Worm (Caenorhabditis elegans): ENCODE data around the gene srj-21.

Gene srj-21

DNA sequence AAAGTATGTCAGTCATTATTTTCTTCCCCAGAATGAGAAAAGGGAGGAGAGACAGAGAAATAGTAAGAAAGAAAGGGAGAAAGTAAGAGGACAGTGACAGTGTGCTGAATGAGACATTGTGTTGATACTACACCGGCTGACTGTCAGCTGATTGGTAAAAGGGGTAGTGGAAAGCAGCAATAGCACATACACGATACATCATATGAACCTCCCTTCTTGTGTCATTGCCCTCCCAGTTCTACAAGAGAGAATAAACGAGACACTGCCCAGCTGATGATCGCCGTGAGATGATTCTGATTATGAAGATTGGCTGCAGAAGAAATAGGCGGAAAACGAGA lies 25.3 kb upstream of the srj-21 start:
- peak; percentile 21 for TF ChIP-seq unc-55 (GFP tag; optimal IDR thresholded peaks at IDR 0.05)
- TF ChIP-seq dve-1 (tag; optimal IDR thresholded peaks at IDR 0.05), result peak; percentile 23
- TF ChIP-seq ceh-30 (tag; optimal IDR thresholded peaks at IDR 0.05), result no peak
- peak; percentile 26 for TF ChIP-seq nfya-1 (tag; optimal IDR thresholded peaks at IDR 0.05)
- TF ChIP-seq ceh-34 (tag; optimal IDR thresholded peaks at IDR 0.05), result no peak
- no peak for TF ChIP-seq Y22D7AL.16 (tag; optimal IDR thresholded peaks at IDR 0.05)
- TF ChIP-seq hlh-30 (tag; optimal IDR thresholded peaks at IDR 0.05; ENCODE audit: insufficient read depth), result peak; percentile 94
- no peak for TF ChIP-seq lim-6 (tag; optimal IDR thresholded peaks at IDR 0.05)
- TF ChIP-seq T23F11.4 (GFP tag; optimal IDR thresholded peaks at IDR 0.05), result no peak
- no peak for TF ChIP-seq ceh-19 (GFP tag; optimal IDR thresholded peaks at IDR 0.05)
- no peak for TF ChIP-seq unc-3 (GFP tag; conservative IDR thresholded peaks at IDR 0.05)
- TF ChIP-seq unc-3 (tag; optimal IDR thresholded peaks at IDR 0.05), result no peak
- TF ChIP-seq nhr-232 (tag; optimal IDR thresholded peaks at IDR 0.05), result no peak
- TF ChIP-seq ztf-16 (tag; optimal IDR thresholded peaks at IDR 0.05), result no peak
- no peak for TF ChIP-seq ama-1 (optimal IDR thresholded peaks at IDR 0.05)
- no peak for TF ChIP-seq ttx-3 (tag; optimal IDR thresholded peaks at IDR 0.05)
- no peak for TF ChIP-seq hlh-6 (tag; optimal IDR thresholded peaks at IDR 0.05)
- TF ChIP-seq fkh-10 (GFP tag; optimal IDR thresholded peaks at IDR 0.05), result no peak
- TF ChIP-seq ceh-31 (tag; optimal IDR thresholded peaks at IDR 0.05), result no peak
- TF ChIP-seq hlh-8 (tag; optimal IDR thresholded peaks at IDR 0.05), result no peak
- TF ChIP-seq ceh-14 (tag; optimal IDR thresholded peaks at IDR 0.05), result no peak

DNA sequence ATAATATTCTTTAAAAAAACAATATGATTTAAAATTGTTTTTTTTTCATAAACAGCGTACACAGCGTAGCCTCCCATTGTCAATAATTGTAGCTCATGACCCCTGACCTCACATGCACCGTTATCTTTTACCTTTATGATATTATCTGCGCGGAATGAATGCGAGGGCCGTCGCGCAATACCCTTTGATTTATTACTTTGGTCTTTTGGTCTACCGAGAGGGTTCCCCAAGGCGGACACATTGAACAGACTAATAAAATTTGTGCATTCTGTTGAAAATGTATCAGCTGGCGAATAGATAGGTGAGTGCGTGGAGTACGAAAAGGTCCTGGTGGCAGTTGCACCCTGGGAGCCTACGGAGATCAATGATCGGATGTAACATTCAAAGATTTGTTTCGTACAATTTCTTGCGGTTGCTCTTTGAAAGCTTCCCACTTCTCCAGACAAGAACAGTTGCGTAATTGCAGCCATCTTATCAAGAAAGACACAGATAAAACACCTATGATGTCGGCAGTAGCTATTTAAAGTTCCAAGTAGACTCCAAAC lies 24.8 kb upstream of the srj-21 start:
- TF ChIP-seq unc-55 (GFP tag; optimal IDR thresholded peaks at IDR 0.05) (peak; percentile 78), T23F11.4 (GFP tag; optimal IDR thresholded peaks at IDR 0.05) (no peak), elt-2 (tag; optimal IDR thresholded peaks at IDR 0.05) (peak; percentile 54), rnt-1 (tag; optimal IDR thresholded peaks at IDR 0.05) (peak; percentile 54)

DNA sequence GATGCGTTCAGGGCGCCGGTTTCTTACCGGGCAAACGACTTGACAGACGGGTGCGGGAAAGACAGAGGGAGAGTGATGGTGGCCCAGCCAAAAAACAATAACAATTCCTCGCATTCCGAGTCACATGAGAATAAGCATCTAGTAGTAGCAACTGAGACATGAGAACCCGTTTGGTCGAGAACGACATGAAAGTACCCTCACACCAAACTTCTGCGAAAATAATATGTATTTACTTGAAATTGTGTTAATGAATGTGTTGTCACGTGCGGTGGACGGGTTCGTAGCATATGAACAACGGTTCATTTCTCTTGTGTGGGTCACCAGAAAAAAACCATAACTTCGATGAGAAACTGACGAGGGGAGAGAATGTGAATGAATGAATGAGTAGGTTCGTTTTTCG lies 24.3 kb upstream of the srj-21 start:
- TF ChIP-seq ceh-30 (tag; optimal IDR thresholded peaks at IDR 0.05), result no peak
- TF ChIP-seq unc-55 (GFP tag; optimal IDR thresholded peaks at IDR 0.05), result no peak
- no peak for TF ChIP-seq tbx-7 (tag; optimal IDR thresholded peaks at IDR 0.05)
- no peak for TF ChIP-seq pha-2 (tag; optimal IDR thresholded peaks at IDR 0.05)
- TF ChIP-seq ceh-48 (tag; optimal IDR thresholded peaks at IDR 0.05), result no peak
- TF ChIP-seq npax-4 (tag; optimal IDR thresholded peaks at IDR 0.05), result no peak
- TF ChIP-seq unc-3 (GFP tag; conservative IDR thresholded peaks at IDR 0.05), result no peak
- TF ChIP-seq unc-3 (tag; optimal IDR thresholded peaks at IDR 0.05), result no peak
- no peak for TF ChIP-seq ceh-45 (GFP tag; IDR thresholded peaks at IDR 0.05)
- TF ChIP-seq hlh-6 (tag; optimal IDR thresholded peaks at IDR 0.05), result no peak
- TF ChIP-seq pros-1 (tag; optimal IDR thresholded peaks at IDR 0.05), result no peak
- TF ChIP-seq ceh-6 (GFP tag; optimal IDR thresholded peaks at IDR 0.05), result no peak

DNA sequence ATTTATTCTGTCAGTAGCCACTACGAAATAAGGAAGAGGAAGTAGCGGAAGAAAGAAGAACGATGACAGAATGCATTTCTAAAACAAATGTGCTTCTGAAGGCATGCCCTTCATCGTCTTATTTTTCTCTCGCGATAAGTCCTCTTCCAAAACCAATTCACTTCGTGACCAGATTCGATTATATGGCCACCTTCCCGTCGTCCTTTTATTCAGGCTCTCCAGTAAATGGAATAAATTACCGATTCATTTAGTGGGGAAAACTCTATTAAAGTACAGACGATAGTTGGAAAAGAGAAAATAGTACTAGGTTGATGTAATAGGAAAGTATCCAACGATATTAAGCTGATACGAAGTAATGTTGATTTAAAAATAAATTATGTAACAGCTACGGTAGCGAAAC lies 23.8 kb upstream of the srj-21 start:
- no peak for TF ChIP-seq elt-2 (tag; optimal IDR thresholded peaks at IDR 0.05)
- peak; percentile 99 for TF ChIP-seq unc-42 (tag; optimal IDR thresholded peaks at IDR 0.05)
- no peak for TF ChIP-seq tbx-7 (tag; optimal IDR thresholded peaks at IDR 0.05)
- TF ChIP-seq ceh-31 (tag; optimal IDR thresholded peaks at IDR 0.05), result peak; percentile 2
- no peak for TF ChIP-seq ets-4 (tag; optimal IDR thresholded peaks at IDR 0.05)

DNA sequence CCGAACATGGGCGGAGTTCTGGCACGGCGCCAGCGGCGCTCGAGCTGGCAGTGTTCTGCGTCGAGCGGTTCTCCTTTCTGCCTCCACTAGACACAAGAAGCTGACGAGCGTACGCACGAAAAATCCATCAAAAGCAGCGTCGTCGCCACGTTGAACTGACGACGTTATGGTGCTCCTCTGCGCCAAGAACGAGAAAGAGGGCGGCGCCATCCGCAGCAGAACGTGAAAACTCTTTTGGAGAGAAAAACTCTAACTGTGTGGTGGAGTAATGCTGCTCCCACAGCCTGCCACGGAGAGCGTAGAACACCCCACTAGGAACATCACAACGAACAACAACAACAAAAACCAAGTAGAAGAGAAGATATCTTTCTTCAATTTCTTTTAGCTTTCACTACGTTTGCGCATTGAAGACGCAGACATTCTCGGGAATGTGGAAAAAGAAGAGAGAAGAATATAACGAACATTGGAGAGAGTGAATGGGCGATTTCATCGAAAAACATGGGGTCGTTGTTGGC lies 23.2 kb upstream of the srj-21 start:
- TF ChIP-seq unc-86 (tag; optimal IDR thresholded peaks at IDR 0.05) (no peak), hlh-30 (tag; optimal IDR thresholded peaks at IDR 0.05; ENCODE audit: insufficient read depth) (no peak), K02D7.2 (tag; optimal IDR thresholded peaks at IDR 0.05) (no peak), ceh-14 (tag; optimal IDR thresholded peaks at IDR 0.05) (no peak), dve-1 (tag; optimal IDR thresholded peaks at IDR 0.05) (no peak), ref-2 (tag; optimal IDR thresholded peaks at IDR 0.05) (no peak)
